Fruit fly (Drosophila melanogaster) whole organism, embryonic: ENCODE measurements around the gene Idh3b.

ENCODE experiments used
- Blimp-1 ChIP-seq: fragments of 200-800 bp; sonication (Bioruptor generic); optimal IDR thresholded peaks from 3 replicates; lab custom pipeline; 2018; ENCODE audit warnings: missing biosample characterization, missing genetic modification characterization, mild to moderate bottlenecking, moderate library complexity, missing genetic modification reagents
- Bteb2 ChIP-seq: fragments of 200-800 bp; sonication (Bioruptor generic); optimal IDR thresholded peaks from 2 replicates; lab custom pipeline; 2016; ENCODE audit warnings: missing biosample characterization, missing genetic modification characterization
- CG10147 ChIP-seq: fragments of 200-800 bp; sonication (Bioruptor generic); optimal IDR thresholded peaks from 2 replicates; lab custom pipeline; 2019; ENCODE audit warnings: missing biosample characterization, mild to moderate bottlenecking, missing genetic modification characterization, moderate library complexity
- CG10267 ChIP-seq: fragments of 200-800 bp; sonication (Bioruptor generic); optimal IDR thresholded peaks from 2 replicates; lab custom pipeline; 2018; ENCODE audit warnings: missing biosample characterization, mild to moderate bottlenecking, missing genetic modification characterization, moderate library complexity
- CG11504 ChIP-seq: fragments of 200-800 bp; sonication (Bioruptor generic); optimal IDR thresholded peaks from 3 replicates; lab custom pipeline; 2019; ENCODE audit warnings: missing biosample characterization, mild to moderate bottlenecking, missing genetic modification characterization, moderate library complexity
- CG11560 ChIP-seq: fragments of 200-800 bp; sonication (Bioruptor generic); IDR thresholded peaks from 3 replicates; pipeline ENCODE4 v1.3.6; 2022; ENCODE audit warnings: missing biosample characterization, missing genetic modification characterization
- CG13296 ChIP-seq: fragments of 200-800 bp; sonication (Bioruptor generic); optimal IDR thresholded peaks from 3 replicates; lab custom pipeline; 2018; ENCODE audit warnings: missing biosample characterization, mild to moderate bottlenecking, missing genetic modification characterization
- CG13624 ChIP-seq: fragments of 200-800 bp; sonication (Bioruptor generic); optimal IDR thresholded peaks from 2 replicates; lab custom pipeline; 2016; ENCODE audit warnings: missing biosample characterization, missing genetic modification characterization
- CG13775 ChIP-seq: fragments of 200-800 bp; sonication (Bioruptor generic); optimal IDR thresholded peaks from 3 replicates; lab custom pipeline; 2017; ENCODE audit warnings: missing biosample characterization, mild to moderate bottlenecking, missing genetic modification characterization
- CG14710 ChIP-seq: fragments of 200-800 bp; sonication (Bioruptor generic); optimal IDR thresholded peaks from 3 replicates; lab custom pipeline; 2019; ENCODE audit warnings: missing biosample characterization, mild to moderate bottlenecking, missing genetic modification characterization, moderate library complexity
- CG17361 ChIP-seq: fragments of 200-800 bp; sonication (Bioruptor generic); IDR thresholded peaks from 3 replicates; pipeline ENCODE4 v1.3.6; 2022; ENCODE audit warnings: missing biosample characterization, missing genetic modification characterization
- CG17568 ChIP-seq: fragments of 200-800 bp; sonication (Bioruptor generic); optimal IDR thresholded peaks from 2 replicates; lab custom pipeline; 2018; ENCODE audit warnings: missing biosample characterization, mild to moderate bottlenecking, missing genetic modification characterization, moderate library complexity
- CG1792 ChIP-seq: fragments of 200-800 bp; sonication (Bioruptor generic); optimal IDR thresholded peaks from 2 replicates; lab custom pipeline; 2016; ENCODE audit warnings: missing biosample characterization, missing genetic modification characterization
- CG18619 ChIP-seq: fragments of 200-800 bp; sonication (Bioruptor generic); optimal IDR thresholded peaks from 3 replicates; lab custom pipeline; 2017; ENCODE audit warnings: missing biosample characterization, mild to moderate bottlenecking, missing genetic modification characterization
- CG30403 ChIP-seq: fragments of 200-800 bp; sonication (Bioruptor generic); optimal IDR thresholded peaks from 3 replicates; lab custom pipeline; 2016; ENCODE audit warnings: missing biosample characterization, missing genetic modification characterization
- CG30431 ChIP-seq: fragments of 200-800 bp; sonication (Bioruptor generic); optimal IDR thresholded peaks from 2 replicates; lab custom pipeline; 2017; ENCODE audit warnings: missing biosample characterization, missing genetic modification characterization
- CG31388 ChIP-seq: fragments of 200-800 bp; sonication (Bioruptor generic); optimal IDR thresholded peaks from 2 replicates; lab custom pipeline; 2016; ENCODE audit warnings: missing biosample characterization, missing genetic modification characterization
- CG3281 ChIP-seq: fragments of 200-800 bp; sonication (Bioruptor generic); optimal IDR thresholded peaks from 3 replicates; lab custom pipeline; 2017; ENCODE audit warnings: missing biosample characterization, mild to moderate bottlenecking, missing genetic modification characterization
- CG4282 ChIP-seq: fragments of 200-800 bp; sonication (Bioruptor generic); optimal IDR thresholded peaks from 2 replicates; lab custom pipeline; 2016; ENCODE audit warnings: missing biosample characterization, missing genetic modification characterization
- CG6254 ChIP-seq: fragments of 200-800 bp; sonication (Bioruptor generic); optimal IDR thresholded peaks from 3 replicates; lab custom pipeline; 2017; ENCODE audit warnings: mild to moderate bottlenecking, missing biosample characterization, missing genetic modification reagents, missing genetic modification characterization
- CG9437 ChIP-seq: fragments of 200-800 bp; sonication (Bioruptor generic); optimal IDR thresholded peaks from 2 replicates; lab custom pipeline; 2018; ENCODE audit warnings: missing biosample characterization, mild to moderate bottlenecking, missing genetic modification characterization
- Camta ChIP-seq: fragments of 200-800 bp; sonication (Bioruptor generic); optimal IDR thresholded peaks from 2 replicates; lab custom pipeline; 2016; ENCODE audit warnings: missing biosample characterization, missing genetic modification characterization
- Chrac-16 ChIP-seq: fragments of 200-800 bp; sonication (Bioruptor generic); optimal IDR thresholded peaks from 3 replicates; lab custom pipeline; 2016; ENCODE audit warnings: missing biosample characterization, missing genetic modification characterization
- Dad ChIP-seq: fragments of 200-800 bp; sonication (Bioruptor generic); optimal IDR thresholded peaks from 3 replicates; lab custom pipeline; 2016; ENCODE audit warnings: missing biosample characterization, missing genetic modification characterization
- Deaf1 ChIP-seq: fragments of 200-800 bp; optimal IDR thresholded peaks from 3 replicates; lab custom pipeline; 2019; ENCODE audit warnings: missing biosample characterization, mild to moderate bottlenecking, missing genetic modification characterization, moderate library complexity
- Ets65A ChIP-seq: fragments of 200-800 bp; sonication (Bioruptor generic); peaks from one replicate; lab custom pipeline; 2016; ENCODE audit warnings: missing biosample characterization, missing genetic modification characterization
- HmgZ ChIP-seq: fragments of 200-800 bp; sonication (Bioruptor generic); optimal IDR thresholded peaks from 2 replicates; lab custom pipeline; 2018; ENCODE audit warnings: missing biosample characterization, mild to moderate bottlenecking, missing genetic modification characterization
- Hr78 ChIP-seq, 2 experiments: fragments of 200-800 bp in 1 of 2; fragments of >200 bp in 1 of 2; sonication (Bioruptor generic) in 1 of 2; optimal IDR thresholded peaks; 2 replicates each; lab custom pipeline; 2017 to 2019; ENCODE audit warnings: missing biosample characterization in 2 of 2, missing genetic modification characterization in 2 of 2, mild to moderate bottlenecking in 1 of 2, moderate library complexity in 1 of 2
- Hsf ChIP-seq: fragments of 200-800 bp; sonication (Bioruptor generic); optimal IDR thresholded peaks from 3 replicates; lab custom pipeline; 2016; ENCODE audit warnings: missing biosample characterization, missing genetic modification characterization
- MTF-1 ChIP-seq: fragments of 200-800 bp; sonication (Bioruptor generic); optimal IDR thresholded peaks from 2 replicates; lab custom pipeline; 2018; ENCODE audit warnings: missing biosample characterization, mild to moderate bottlenecking, missing genetic modification characterization, borderline replicate concordance
- Max ChIP-seq: fragments of 200-800 bp; sonication (Bioruptor generic); optimal IDR thresholded peaks from 2 replicates; lab custom pipeline; 2016; ENCODE audit warnings: missing biosample characterization, mild to moderate bottlenecking, missing genetic modification characterization
- Rx ChIP-seq: fragments of 200-800 bp; sonication (Bioruptor generic); IDR thresholded peaks from 2 replicates; pipeline ENCODE4 v1.3.6; 2022; ENCODE audit warnings: missing biosample characterization, missing genetic modification characterization
- Side ChIP-seq: fragments of 200-800 bp; sonication (Bioruptor generic); optimal IDR thresholded peaks from 2 replicates; lab custom pipeline; 2016; ENCODE audit warnings: missing biosample characterization, missing genetic modification characterization
- Sry-β ChIP-seq: fragments of 200-800 bp; sonication (Bioruptor generic); optimal IDR thresholded peaks from 2 replicates; lab custom pipeline; 2018; ENCODE audit warnings: missing biosample characterization, mild to moderate bottlenecking, missing genetic modification characterization, moderate library complexity
- Trl ChIP-seq, 3 experiments: fragments of >200 bp in 2 of 3; fragments of 200-800 bp in 1 of 3; sonication (Bioruptor generic) in 1 of 3; optimal IDR thresholded peaks; 2 replicates in 1 of 3; 3 replicates in 2 of 3; lab custom pipeline; 2016 to 2017; ENCODE audit warnings: missing biosample characterization in 1 of 3, missing genetic modification characterization in 1 of 3
- al ChIP-seq: fragments of 200-800 bp; sonication (Bioruptor generic); IDR thresholded peaks from 2 replicates; pipeline ENCODE4 v1.3.6; 2022; ENCODE audit warnings: missing biosample characterization, missing genetic modification characterization
- ara ChIP-seq: fragments of 200-800 bp; sonication (Bioruptor generic); IDR thresholded peaks from 2 replicates; pipeline ENCODE4 v1.3.6; 2022; ENCODE audit warnings: missing biosample characterization, missing genetic modification characterization
- bcd ChIP-seq: fragments of 200-800 bp; sonication (Bioruptor generic); optimal IDR thresholded peaks from 2 replicates; lab custom pipeline; 2017; ENCODE audit warnings: missing biosample characterization, mild to moderate bottlenecking, missing genetic modification characterization
- ftz-f1 ChIP-seq: fragments of 200-800 bp; sonication (Bioruptor generic); optimal IDR thresholded peaks from 2 replicates; lab custom pipeline; 2016; ENCODE audit warnings: missing biosample characterization, missing genetic modification characterization
- jigr1 ChIP-seq: fragments of 200-800 bp; sonication (Bioruptor generic); IDR thresholded peaks from 3 replicates; pipeline ENCODE4 v1.3.6; 2022; ENCODE audit warnings: missing biosample characterization, missing genetic modification characterization
- nerfin-2 ChIP-seq: fragments of 200-800 bp; sonication (Bioruptor generic); IDR thresholded peaks from 2 replicates; pipeline ENCODE4 v1.3.6; 2022; ENCODE audit warnings: missing biosample characterization, missing genetic modification characterization; ENCODE audit not compliant: partially characterized antibody
- peb ChIP-seq: fragments of 200-800 bp; sonication (Bioruptor generic); IDR thresholded peaks from 2 replicates; pipeline ENCODE4 v1.3.6; 2022; ENCODE audit warnings: missing biosample characterization, missing genetic modification characterization
- scrt ChIP-seq: fragments of 200-800 bp; sonication (Bioruptor generic); optimal IDR thresholded peaks from 2 replicates; lab custom pipeline; 2018; ENCODE audit warnings: missing biosample characterization, mild to moderate bottlenecking, missing genetic modification characterization, moderate library complexity
- sim ChIP-seq: fragments of 200-800 bp; sonication (Bioruptor generic); IDR thresholded peaks from 2 replicates; pipeline ENCODE4 v1.3.6; 2022; ENCODE audit warnings: missing biosample characterization, missing genetic modification characterization
- sima ChIP-seq: fragments of 200-800 bp; sonication (Bioruptor generic); optimal IDR thresholded peaks from 2 replicates; lab custom pipeline; 2016; ENCODE audit warnings: missing biosample characterization, missing genetic modification characterization
- sna ChIP-seq: fragments of 200-800 bp; sonication (Bioruptor generic); IDR thresholded peaks from 2 replicates; pipeline ENCODE4 v1.3.6; 2022; ENCODE audit warnings: missing biosample characterization, missing genetic modification characterization; ENCODE audit not compliant: partially characterized antibody
- tx ChIP-seq: fragments of 200-800 bp; sonication (Bioruptor generic); optimal IDR thresholded peaks from 2 replicates; lab custom pipeline; 2016; ENCODE audit warnings: missing biosample characterization, missing genetic modification characterization
- wek ChIP-seq: fragments of 200-800 bp; sonication (Bioruptor generic); optimal IDR thresholded peaks from 3 replicates; lab custom pipeline; 2018; ENCODE audit warnings: missing biosample characterization, mild to moderate bottlenecking, missing genetic modification characterization, moderate library complexity

Idh3b gene

DNA sequence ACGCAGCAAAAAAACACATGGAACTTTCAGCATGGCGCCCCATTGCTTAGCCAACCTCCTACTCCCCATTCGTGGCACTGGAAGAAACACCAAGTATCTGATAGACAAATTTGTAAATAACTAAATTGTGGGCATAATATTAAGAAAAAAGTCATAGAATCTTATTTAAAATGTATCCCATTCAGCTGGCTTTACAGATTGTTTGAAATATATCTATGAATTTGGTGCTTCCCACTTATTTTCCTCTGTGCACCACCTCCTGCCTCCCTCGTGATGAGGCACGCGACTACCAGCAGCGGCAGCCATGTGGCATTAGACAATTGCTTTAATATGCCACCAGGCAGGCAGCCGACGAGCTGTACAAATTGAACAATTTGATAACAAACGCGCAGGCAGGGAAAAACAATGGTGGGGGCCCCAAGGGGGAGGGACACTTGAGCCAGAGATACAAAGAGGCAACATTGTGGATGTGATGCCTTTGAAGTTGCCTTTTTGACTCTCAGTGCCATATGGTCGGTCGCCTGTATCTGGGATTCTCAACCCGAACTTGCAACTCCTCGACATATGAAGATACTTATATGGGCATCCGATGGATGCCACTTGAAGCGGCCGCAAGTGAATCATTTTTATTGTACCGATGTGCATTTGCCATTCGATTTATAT, 30.1 kb upstream of the Idh3b start (continued):
- peak; percentile 71 for TF ChIP-seq Hsf (GFP tag; lab: Kevin White, UChicago)
- peak; percentile 74; the same call in 1 of the 2 replicates for TF ChIP-seq ara (GFP tag; lab: Robert Waterston, UW)
- TF ChIP-seq sima (GFP tag; lab: Kevin White, UChicago), result peak; percentile 38
- TF ChIP-seq Camta (GFP tag; lab: Kevin White, UChicago), result peak; percentile 69
- no peak for TF ChIP-seq Trl (optimal IDR thresholded peaks at IDR 0.05; lab: Kevin White, UChicago)
- peak; percentile 67 for TF ChIP-seq Trl (GFP tag; optimal IDR thresholded peaks at IDR 0.05; lab: Kevin White, UChicago)
- peak in 1 of 2 experiments; percentile 56 for TF ChIP-seq Hr78 (GFP tag; optimal IDR thresholded peaks at IDR 0.05; lab: Kevin White, UChicago)
- peak; percentile 44; the same call in 1 of the 3 replicates for TF ChIP-seq jigr1 (GFP tag; lab: Robert Waterston, UW)
- peak; percentile 68 for TF ChIP-seq CG13624 (GFP tag; lab: Kevin White, UChicago)
- TF ChIP-seq wek (GFP tag; lab: Kevin White, UChicago), result no peak
- TF ChIP-seq Ets65A (GFP tag; lab: Kevin White, UChicago), result peak; percentile 92
- TF ChIP-seq CG17568 (GFP tag; lab: Kevin White, UChicago), result peak; percentile 62
- TF ChIP-seq CG13296, result peak; percentile 69
- peak; percentile 34 for TF ChIP-seq MTF-1 (GFP tag; lab: Kevin White, UChicago)
- peak; percentile 62 for TF ChIP-seq CG9437 (GFP tag; lab: Kevin White, UChicago)
- no peak for TF ChIP-seq CG4282
- TF ChIP-seq ftz-f1, result peak; percentile 10
- TF ChIP-seq Rx (GFP tag; lab: Robert Waterston, UW), result peak; percentile 74; the same call in 1 of the 2 replicates
- TF ChIP-seq sna, result no peak
- peak; percentile 76 for TF ChIP-seq CG6254 (GFP tag; lab: Kevin White, UChicago)
- TF ChIP-seq sim (GFP tag; lab: Robert Waterston, UW), result peak; percentile 80
- peak; percentile 70 for TF ChIP-seq scrt (GFP tag; lab: Kevin White, UChicago)
- TF ChIP-seq Bteb2, result peak; percentile 77
- peak; percentile 71 for TF ChIP-seq CG3281
- peak; percentile 61 for TF ChIP-seq CG13775 (GFP tag; lab: Kevin White, UChicago)
- peak; percentile 59; the same call in 1 of the 2 replicates for TF ChIP-seq al (GFP tag; lab: Robert Waterston, UW)
- TF ChIP-seq Chrac-16 (GFP tag; lab: Kevin White, UChicago), result peak; percentile 69
- TF ChIP-seq Blimp-1 (GFP tag; lab: Kevin White, UChicago), result peak; percentile 86
- peak; percentile 72 for TF ChIP-seq Side (GFP tag; lab: Kevin White, UChicago)
- TF ChIP-seq CG31388 (GFP tag; lab: Kevin White, UChicago), result peak; percentile 51
- TF ChIP-seq CG10147 (GFP tag; lab: Kevin White, UChicago), result peak; percentile 55
- TF ChIP-seq CG11560 (tag; lab: Robert Waterston, UW), result peak; percentile 36; the same call in 1 of the 3 replicates
- TF ChIP-seq Dad (GFP tag; lab: Kevin White, UChicago), result peak; percentile 28
- peak; percentile 82 for TF ChIP-seq CG1792 (GFP tag; lab: Kevin White, UChicago)
- peak; percentile 63 for TF ChIP-seq CG30431 (GFP tag; lab: Kevin White, UChicago)
- peak; percentile 80 for TF ChIP-seq CG17361
- peak; percentile 55; the same call in 1 of the 2 replicates for TF ChIP-seq peb
- peak; percentile 84 for TF ChIP-seq CG30403 (GFP tag; lab: Kevin White, UChicago)
- peak; percentile 70 for TF ChIP-seq CG10267 (tag; lab: Kevin White, UChicago)
- TF ChIP-seq tx (GFP tag; lab: Kevin White, UChicago), result peak; percentile 66
- TF ChIP-seq nerfin-2 (GFP tag; lab: Robert Waterston, UW), result no peak
- no peak for TF ChIP-seq Sry-β (GFP tag; lab: Kevin White, UChicago)
- peak; percentile 68 for TF ChIP-seq CG18619
- TF ChIP-seq CG11504, result peak; percentile 86
- TF ChIP-seq Deaf1, result peak; percentile 55
- peak; percentile 37 for TF ChIP-seq Max (GFP tag; lab: Kevin White, UChicago)
- peak; percentile 78 for TF ChIP-seq HmgZ (tag; lab: Kevin White, UChicago)
- TF ChIP-seq bcd (GFP tag; lab: Kevin White, UChicago), result peak; percentile 76
- peak; percentile 62 for TF ChIP-seq CG14710
